Fruit fly (Drosophila melanogaster): Measurements from ENCODE around the gene Spag1.

Gene Spag1

DNA sequence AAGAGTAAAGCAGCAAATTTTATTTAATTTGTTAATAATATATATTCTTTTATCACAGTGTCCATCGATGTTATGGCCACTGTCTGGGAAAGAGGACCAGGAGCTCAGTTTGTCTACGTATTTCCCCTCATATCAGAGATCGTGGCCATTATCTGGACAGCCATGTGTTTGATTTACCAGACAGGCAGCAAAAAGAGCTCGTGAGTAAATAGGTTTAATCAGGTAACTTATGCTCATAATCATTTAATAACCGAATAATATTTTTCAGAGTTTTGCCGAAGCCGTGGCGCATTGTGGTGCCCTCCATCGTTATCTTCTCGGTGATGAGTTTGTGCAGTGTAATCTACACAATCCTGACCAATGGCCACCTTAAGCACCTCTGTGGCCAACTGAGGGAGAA is 36.8 kb downstream of the Spag1 start:
- no peak for TF ChIP-seq Mnt (GFP tag; optimal IDR thresholded peaks at IDR 0.05)
- no peak for TF ChIP-seq CG7101 (tag; optimal IDR thresholded peaks at IDR 0.05)
- no peak for TF ChIP-seq bab1 (GFP tag; optimal IDR thresholded peaks at IDR 0.05)
- TF ChIP-seq cic (GFP tag; optimal IDR thresholded peaks at IDR 0.05): no peak
- no peak for TF ChIP-seq CG11617 (GFP tag; optimal IDR thresholded peaks at IDR 0.05)
- no peak for TF ChIP-seq CG12768 (GFP tag; optimal IDR thresholded peaks at IDR 0.05)
- no peak for TF ChIP-seq CG33017 (tag; optimal IDR thresholded peaks at IDR 0.05)

DNA sequence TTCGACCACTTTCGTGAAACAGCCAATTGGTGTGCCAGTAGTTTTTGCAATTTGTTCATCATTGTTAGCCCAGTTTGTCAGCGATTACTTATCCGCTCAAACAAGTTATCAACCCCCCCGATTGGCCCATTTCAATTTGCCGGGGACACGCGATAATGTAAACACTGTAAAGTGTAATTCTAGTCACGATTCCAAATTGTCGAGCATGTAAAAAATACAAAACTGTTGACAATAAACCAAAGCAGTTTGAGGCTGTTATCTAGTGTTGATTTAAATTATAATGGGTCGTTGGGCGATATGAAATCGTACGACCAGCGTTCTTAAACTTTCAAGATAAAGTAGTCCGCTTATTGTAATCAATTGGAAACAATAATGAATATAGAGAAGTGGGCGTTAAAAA is 39.8 kb downstream of the Spag1 start:
- TF ChIP-seq cnc (optimal IDR thresholded peaks at IDR 0.05) (no peak), kay (GFP tag; ENCODE audit: borderline replicate concordance) (no peak), tj (GFP tag; optimal IDR thresholded peaks at IDR 0.05) (no peak), CG33017 (tag; optimal IDR thresholded peaks at IDR 0.05) (peak; percentile 30), pad (GFP tag; optimal IDR thresholded peaks at IDR 0.05) (no peak), Hr96 (GFP tag; optimal IDR thresholded peaks at IDR 0.05) (no peak), CG11617 (GFP tag; optimal IDR thresholded peaks at IDR 0.05) (no peak), CG7101 (tag; optimal IDR thresholded peaks at IDR 0.05) (peak; percentile 3), CG14711 (tag; optimal IDR thresholded peaks at IDR 0.05) (peak; percentile 31), Mnt (GFP tag; optimal IDR thresholded peaks at IDR 0.05) (peak; percentile 8), Crg-1 (GFP tag; optimal IDR thresholded peaks at IDR 0.05) (no peak), Clk (GFP tag; optimal IDR thresholded peaks at IDR 0.05) (no peak), CG7045 (GFP tag; optimal IDR thresholded peaks at IDR 0.05) (peak; percentile 51), CG5204 (GFP tag; optimal IDR thresholded peaks at IDR 0.05) (no peak), CG12768 (GFP tag; optimal IDR thresholded peaks at IDR 0.05) (peak; percentile 67), cic (GFP tag; optimal IDR thresholded peaks at IDR 0.05) (peak; percentile 85), ovo (GFP tag; optimal IDR thresholded peaks at IDR 0.05) (no peak), toe (GFP tag; optimal IDR thresholded peaks at IDR 0.05) (no peak), bab1 (GFP tag; optimal IDR thresholded peaks at IDR 0.05) (no peak), CG1620 (GFP tag; optimal IDR thresholded peaks at IDR 0.05) (no peak)

DNA sequence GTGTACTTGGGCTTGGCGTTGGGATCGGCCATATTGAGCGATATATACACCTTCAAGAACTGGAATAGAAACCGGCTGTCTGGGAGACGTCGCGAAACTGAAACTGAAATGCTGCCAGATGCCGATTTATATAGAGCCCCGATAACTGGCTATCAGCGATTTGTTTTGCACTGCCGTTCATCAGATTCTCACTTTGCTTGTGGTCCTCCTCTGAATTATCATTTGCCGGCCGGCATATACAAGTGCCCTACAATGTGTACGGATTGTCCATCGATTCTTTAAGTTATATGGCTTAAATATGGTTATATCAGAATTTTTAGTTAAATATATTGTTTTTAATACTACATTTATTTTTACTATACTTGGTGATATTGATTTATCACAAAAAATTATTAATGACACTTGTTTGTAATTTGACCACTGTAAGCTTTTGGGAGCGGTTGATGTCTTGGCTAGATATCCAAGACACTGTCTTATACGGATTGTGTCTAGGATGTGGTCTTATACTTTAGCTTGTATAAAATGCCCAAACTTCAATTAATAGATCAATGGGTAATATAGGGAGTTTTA is 40.9 kb downstream of the Spag1 start, which contains the start of gene CG31075:
Gene CG31075, minus strand, starts transcription at position 106 of the 570 bp plus-strand sequence.
- TF ChIP-seq tj (GFP tag; optimal IDR thresholded peaks at IDR 0.05) (no peak), Mnt (GFP tag; optimal IDR thresholded peaks at IDR 0.05) (peak; percentile 34), bab1 (GFP tag; optimal IDR thresholded peaks at IDR 0.05) (peak; percentile 68), toe (GFP tag; optimal IDR thresholded peaks at IDR 0.05) (peak; percentile 51), CG1620 (GFP tag; optimal IDR thresholded peaks at IDR 0.05) (no peak), cic (GFP tag; optimal IDR thresholded peaks at IDR 0.05) (peak; percentile 91), CG5204 (GFP tag; optimal IDR thresholded peaks at IDR 0.05) (peak; percentile 52), kay (GFP tag; ENCODE audit: borderline replicate concordance) (no peak), CG7101 (tag; optimal IDR thresholded peaks at IDR 0.05) (peak; percentile 86), cnc (optimal IDR thresholded peaks at IDR 0.05) (no peak), CG14711 (tag; optimal IDR thresholded peaks at IDR 0.05) (peak; percentile 83), Clk (GFP tag; optimal IDR thresholded peaks at IDR 0.05) (no peak), CG33017 (tag; optimal IDR thresholded peaks at IDR 0.05) (peak; percentile 87), CG7045 (GFP tag; optimal IDR thresholded peaks at IDR 0.05) (peak; percentile 69), Hr96 (GFP tag; optimal IDR thresholded peaks at IDR 0.05) (peak; percentile 20), CG12768 (GFP tag; optimal IDR thresholded peaks at IDR 0.05) (peak; percentile 79), CG11617 (GFP tag; optimal IDR thresholded peaks at IDR 0.05) (peak; percentile 38), pad (GFP tag; optimal IDR thresholded peaks at IDR 0.05) (peak; percentile 55), Crg-1 (GFP tag; optimal IDR thresholded peaks at IDR 0.05) (no peak), ovo (GFP tag; optimal IDR thresholded peaks at IDR 0.05) (no peak)

DNA sequence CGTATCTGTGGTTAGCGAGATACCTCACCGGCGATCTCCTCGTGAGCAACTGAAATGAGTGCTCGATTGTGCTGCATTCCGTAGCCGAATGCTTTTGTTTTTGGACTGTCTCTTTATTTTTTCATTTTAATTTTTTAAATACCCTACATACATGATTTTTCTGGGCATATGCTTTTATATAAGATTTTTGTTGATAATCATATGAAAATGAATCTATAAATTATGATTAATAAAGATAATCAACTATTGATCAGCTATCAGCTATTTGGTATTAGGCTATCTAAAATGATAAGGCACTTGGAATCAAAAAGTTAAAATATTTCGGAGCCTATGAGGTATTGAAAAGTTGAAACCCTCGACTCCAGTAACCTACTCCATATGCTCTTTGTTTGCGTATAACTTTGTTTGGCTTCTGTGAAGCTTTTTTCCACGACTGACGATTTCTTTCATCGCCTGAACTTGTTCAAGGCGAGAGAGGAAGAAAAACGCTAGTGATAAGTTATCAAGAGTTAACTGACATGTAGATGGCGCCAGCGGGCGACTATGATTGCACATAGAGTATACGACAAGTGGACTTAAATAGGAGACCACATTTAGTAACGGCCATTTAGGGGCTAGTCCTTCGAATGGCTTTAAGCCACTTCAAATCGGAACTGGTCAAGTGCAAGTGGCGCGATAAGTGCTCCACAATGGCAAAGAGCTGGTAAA is 42.3 kb downstream of the Spag1 start, which contains the start of gene CG31076:
Gene CG31076, minus strand, starts transcription at position 51 of the 708 bp plus-strand sequence.
- TF ChIP-seq CG1620 (GFP tag; optimal IDR thresholded peaks at IDR 0.05) (no peak), cic (GFP tag; optimal IDR thresholded peaks at IDR 0.05) (no peak), Hr96 (GFP tag; optimal IDR thresholded peaks at IDR 0.05) (no peak), Clk (GFP tag; optimal IDR thresholded peaks at IDR 0.05) (no peak), toe (GFP tag; optimal IDR thresholded peaks at IDR 0.05) (peak; percentile 18), CG7101 (tag; optimal IDR thresholded peaks at IDR 0.05) (peak; percentile 7), CG5204 (GFP tag; optimal IDR thresholded peaks at IDR 0.05) (no peak), CG14711 (tag; optimal IDR thresholded peaks at IDR 0.05) (peak; percentile 30), CG7045 (GFP tag; optimal IDR thresholded peaks at IDR 0.05) (peak; percentile 21)

DNA sequence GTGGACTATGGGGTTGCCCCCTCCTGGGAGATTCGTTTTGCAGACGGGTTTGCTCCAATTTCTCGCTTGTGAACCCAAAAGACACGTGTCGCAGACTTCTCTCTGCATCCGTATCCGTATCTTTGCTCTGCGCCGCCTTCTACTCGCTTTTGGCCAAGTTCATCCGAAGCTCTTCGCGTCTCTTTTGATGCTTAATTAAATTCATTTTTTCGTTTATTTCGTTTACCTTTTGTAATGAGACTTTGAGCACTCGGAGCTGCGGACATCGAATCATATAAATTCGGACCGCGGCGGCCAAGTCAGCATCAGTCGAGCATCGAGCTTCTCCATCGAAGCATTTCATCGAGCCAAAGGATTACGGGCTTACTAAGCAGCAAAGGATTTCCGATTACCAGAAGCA is 46.9 kb downstream of the Spag1 start, which contains the start of gene TwdlC:
Gene TwdlC, plus strand, starts transcription at position 301 of the 400 bp plus-strand sequence.
- no peak for TF ChIP-seq cnc (optimal IDR thresholded peaks at IDR 0.05)
- no peak for TF ChIP-seq CG14711 (tag; optimal IDR thresholded peaks at IDR 0.05)
- no peak for TF ChIP-seq CG7101 (tag; optimal IDR thresholded peaks at IDR 0.05)
- TF ChIP-seq cic (GFP tag; optimal IDR thresholded peaks at IDR 0.05): no peak
- no peak for TF ChIP-seq toe (GFP tag; optimal IDR thresholded peaks at IDR 0.05)
- TF ChIP-seq CG12768 (GFP tag; optimal IDR thresholded peaks at IDR 0.05): no peak
- TF ChIP-seq ovo (GFP tag; optimal IDR thresholded peaks at IDR 0.05): no peak
- TF ChIP-seq Hr96 (GFP tag; optimal IDR thresholded peaks at IDR 0.05): no peak
- no peak for TF ChIP-seq CG5204 (GFP tag; optimal IDR thresholded peaks at IDR 0.05)
- TF ChIP-seq CG33017 (tag; optimal IDR thresholded peaks at IDR 0.05): no peak
- no peak for TF ChIP-seq Crg-1 (GFP tag; optimal IDR thresholded peaks at IDR 0.05)

DNA sequence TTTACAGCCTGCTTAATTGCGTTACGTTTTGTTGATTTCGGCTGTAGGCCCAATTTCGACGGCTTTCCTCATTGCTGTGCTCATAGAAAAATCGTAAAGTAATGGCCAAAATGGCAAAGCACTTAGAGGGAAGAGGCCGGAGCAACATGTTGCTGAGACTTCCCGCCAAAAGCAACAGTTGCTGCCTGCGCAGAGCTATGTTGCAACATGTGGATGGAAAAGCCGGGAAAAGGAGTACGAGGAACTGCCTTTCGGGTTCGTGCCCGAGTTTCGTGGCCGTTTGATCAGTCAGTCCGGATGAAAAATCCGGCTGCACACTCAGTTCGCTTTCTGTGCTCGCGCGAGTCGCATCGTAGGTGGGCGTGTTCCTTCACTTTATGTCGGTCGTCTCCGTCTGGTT is 49.0 kb downstream of the Spag1 start, which contains the start of gene RYa-R:
Gene RYa-R, plus strand, starts transcription at position 339 of the 400 bp plus-strand sequence.
- TF ChIP-seq cic (GFP tag; optimal IDR thresholded peaks at IDR 0.05): no peak
- TF ChIP-seq ovo (GFP tag; optimal IDR thresholded peaks at IDR 0.05): no peak
- TF ChIP-seq CG5204 (GFP tag; optimal IDR thresholded peaks at IDR 0.05): no peak
- no peak for TF ChIP-seq CG7045 (GFP tag; optimal IDR thresholded peaks at IDR 0.05)
- no peak for TF ChIP-seq Mnt (GFP tag; optimal IDR thresholded peaks at IDR 0.05)
- TF ChIP-seq pad (GFP tag; optimal IDR thresholded peaks at IDR 0.05): no peak
- no peak for TF ChIP-seq CG14711 (tag; optimal IDR thresholded peaks at IDR 0.05)
- no peak for TF ChIP-seq Clk (GFP tag; optimal IDR thresholded peaks at IDR 0.05)
- no peak for TF ChIP-seq CG12768 (GFP tag; optimal IDR thresholded peaks at IDR 0.05)
- TF ChIP-seq CG7101 (tag; optimal IDR thresholded peaks at IDR 0.05): no peak
- TF ChIP-seq CG11617 (GFP tag; optimal IDR thresholded peaks at IDR 0.05): no peak
- no peak for TF ChIP-seq tj (GFP tag; optimal IDR thresholded peaks at IDR 0.05)
- TF ChIP-seq CG1620 (GFP tag; optimal IDR thresholded peaks at IDR 0.05): no peak
- TF ChIP-seq CG33017 (tag; optimal IDR thresholded peaks at IDR 0.05): no peak
- TF ChIP-seq bab1 (GFP tag; optimal IDR thresholded peaks at IDR 0.05): no peak
